Worm (Caenorhabditis elegans) whole organism, early embryonic: ENCODE measurements around the gene tbx-37.

Experiments
- B0310.2 ChIP-seq: sonication (generic microtip); optimal IDR thresholded peaks from 2 replicates; lab custom pipeline; 2016; ENCODE audit warnings: mild to moderate bottlenecking, missing genetic modification characterization, missing compliant biosample characterization
- ama-1 ChIP-seq: fragments of 150-350 bp; optimal IDR thresholded peaks from 2 replicates; lab custom pipeline; 2014
- flt-1 ChIP-seq: fragments of 200-800 bp; sonication (Bioruptor generic); IDR thresholded peaks from 2 replicates; pipeline ENCODE4 v1.3.6; 2022; ENCODE audit warnings: missing genetic modification characterization, missing compliant biosample characterization

DNA sequence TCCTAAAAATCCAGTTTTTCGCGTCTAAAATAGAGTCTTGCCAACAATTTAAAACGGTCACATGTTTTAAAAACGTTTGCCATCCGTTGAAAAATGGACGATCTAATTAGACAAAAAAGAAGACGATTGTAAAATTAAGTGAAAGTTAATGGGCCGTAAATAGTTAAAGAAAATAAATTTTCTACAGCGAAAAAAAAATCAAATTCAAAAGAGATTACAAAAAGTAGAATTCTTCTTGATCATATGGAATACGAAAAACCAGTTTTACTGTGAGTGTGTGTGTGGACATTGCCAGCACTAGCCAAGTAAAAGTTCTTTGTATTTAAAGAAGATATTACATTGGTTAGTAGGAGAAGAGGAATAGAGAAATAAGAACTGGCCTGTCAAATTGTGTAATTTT lies 35.2 kb upstream of the tbx-37 start:
- TF ChIP-seq ama-1 (lab: Kevin White, UChicago): no peak
- TF ChIP-seq B0310.2 (tag; lab: Kevin White, UChicago): no peak
- no peak for TF ChIP-seq flt-1 (GFP tag; lab: Robert Waterston, UW)
